Fruit fly (Drosophila melanogaster): ENCODE data around the gene CG43155.
A peak's percentile ranks its signal among the peaks of the same experiment; 100 is the strongest.

CG43155 gene

DNA sequence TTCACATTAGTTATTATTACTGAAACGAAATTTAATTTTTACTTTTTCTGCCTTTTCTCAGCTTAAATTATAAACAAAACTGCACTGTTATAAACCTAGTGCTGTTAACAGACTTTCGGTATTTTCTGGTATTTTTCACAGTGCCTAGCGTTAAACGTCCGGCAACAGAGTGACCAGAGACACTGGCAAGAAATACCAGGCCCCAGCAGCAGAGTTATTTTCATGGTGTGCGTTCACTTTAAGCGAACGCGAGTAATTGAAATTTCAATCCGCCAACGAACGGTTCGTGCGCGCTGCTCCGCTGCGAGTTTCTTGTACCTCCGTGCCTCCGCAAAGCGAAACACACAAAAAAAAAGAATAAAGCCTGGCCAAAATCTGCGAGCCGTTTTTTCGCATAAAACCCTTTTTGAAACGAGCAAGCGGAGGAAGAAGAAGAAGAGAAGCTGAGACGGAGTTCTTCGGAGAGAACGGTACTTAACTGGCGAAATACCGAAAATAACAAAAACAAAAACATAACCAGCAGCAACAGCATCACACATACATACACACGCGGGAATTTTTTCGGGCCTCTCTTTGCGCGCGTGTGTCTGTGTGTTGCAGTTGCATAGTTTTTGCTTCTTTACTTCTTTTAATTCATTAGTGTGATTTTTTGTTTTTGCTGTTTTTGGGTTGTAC is 33.5 kb downstream of the CG43155 start, which contains the start of gene Drak (continued):
- peak; percentile 15 for TF ChIP-seq CG15269 (tag; optimal IDR thresholded peaks at IDR 0.05)

DNA sequence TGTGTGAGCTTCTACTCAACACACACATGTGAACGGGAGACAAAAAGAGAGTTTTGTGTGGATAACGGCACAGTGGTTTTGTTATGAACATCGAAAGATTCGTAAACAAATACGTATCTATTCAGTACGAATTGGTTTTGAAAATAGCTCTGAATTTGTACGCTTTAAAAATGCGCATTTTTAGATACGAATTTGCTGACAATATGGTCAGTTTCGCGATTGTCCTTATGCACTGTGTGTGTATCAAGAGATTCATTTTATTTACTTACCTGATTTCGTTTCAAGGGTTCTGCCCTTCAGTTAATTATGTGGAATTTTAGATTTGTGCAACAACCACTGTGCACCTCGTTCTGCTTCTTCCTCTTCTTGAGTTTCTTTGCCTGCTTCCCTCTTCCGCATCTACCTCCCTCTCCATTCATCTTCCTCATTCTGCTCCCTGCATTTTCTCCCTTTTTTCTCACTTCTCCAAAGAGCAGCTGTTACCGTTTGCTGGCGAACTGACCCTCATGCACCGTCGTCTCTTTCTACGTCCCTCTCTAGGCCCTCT is 35.2 kb downstream of the CG43155 start:
- TF ChIP-seq dimm (GFP tag; IDR thresholded peaks at IDR 0.05) (no peak), dmrt11E (tag; optimal IDR thresholded peaks at IDR 0.05) (peak; percentile 92), pita (GFP tag; optimal IDR thresholded peaks at IDR 0.05) (no peak), CG6683 (GFP tag; optimal IDR thresholded peaks at IDR 0.05) (no peak), CG18262 (tag; optimal IDR thresholded peaks at IDR 0.05) (peak; percentile 90), CG5245 (GFP tag; optimal IDR thresholded peaks at IDR 0.05) (peak; percentile 54), sna (GFP tag; IDR thresholded peaks at IDR 0.05; ENCODE audit: partially characterized antibody) (no peak), CG4282 (GFP tag; optimal IDR thresholded peaks at IDR 0.05) (peak; percentile 89), CkIIα-i1 (GFP tag; IDR thresholded peaks at IDR 0.05) (no peak), Pdp1 (GFP tag; optimal IDR thresholded peaks at IDR 0.05) (peak; percentile 67), CG10267 (tag; optimal IDR thresholded peaks at IDR 0.05) (peak; percentile 76), unpg (GFP tag; optimal IDR thresholded peaks at IDR 0.05) (peak; percentile 69), CG15696 (tag; optimal IDR thresholded peaks at IDR 0.05) (peak; percentile 78), BtbVII (GFP tag; optimal IDR thresholded peaks at IDR 0.05) (no peak), CG1792 (GFP tag; optimal IDR thresholded peaks at IDR 0.05) (peak; percentile 52), fd102C (GFP tag; optimal IDR thresholded peaks at IDR 0.05) (no peak), CG9932 (GFP tag; IDR thresholded peaks at IDR 0.05) (no peak), CG12769 (tag; optimal IDR thresholded peaks at IDR 0.05) (peak; percentile 55), CG9215 (GFP tag; IDR thresholded peaks at IDR 0.05) (peak; percentile 24; the same call in 1 of the 2 replicates), CG11504 (tag; optimal IDR thresholded peaks at IDR 0.05) (peak; percentile 75), caup (GFP tag; optimal IDR thresholded peaks at IDR 0.05; ENCODE audit: severe bottlenecking) (no peak), CG34224 (GFP tag; IDR thresholded peaks at IDR 0.05; ENCODE audit: partially characterized antibody) (no peak), ewg (GFP tag; optimal IDR thresholded peaks at IDR 0.05) (peak; percentile 60), rib (GFP tag; IDR thresholded peaks at IDR 0.05) (no peak), dati (GFP tag; IDR thresholded peaks at IDR 0.05) (no peak), TFAM (GFP tag; optimal IDR thresholded peaks at IDR 0.05) (no peak), CG15073 (GFP tag; optimal IDR thresholded peaks at IDR 0.05) (peak; percentile 8), ato (GFP tag; IDR thresholded peaks at IDR 0.05; ENCODE audit: partially characterized antibody) (no peak), CG31365 (tag; optimal IDR thresholded peaks at IDR 0.05) (no peak), CoRest (tag; optimal IDR thresholded peaks at IDR 0.05) (peak; percentile 82), scrt (GFP tag; optimal IDR thresholded peaks at IDR 0.05) (no peak), CG33213 (GFP tag; optimal IDR thresholded peaks at IDR 0.05) (peak; percentile 18), tio (GFP tag; optimal IDR thresholded peaks at IDR 0.05) (peak; percentile 71), Opbp (GFP tag; IDR thresholded peaks at IDR 0.05; ENCODE audit: partially characterized antibody) (no peak), Ada2b (GFP tag; IDR thresholded peaks at IDR 0.05) (no peak), luna (GFP tag; optimal IDR thresholded peaks at IDR 0.05) (no peak), CG10654 (GFP tag; optimal IDR thresholded peaks at IDR 0.05) (peak; percentile 52), zfh1 (GFP tag; IDR thresholded peaks at IDR 0.05) (peak; percentile 67; the same call in 2 of the 3 replicates), gcm (GFP tag; optimal IDR thresholded peaks at IDR 0.05) (peak; percentile 64), CG33557 (GFP tag; optimal IDR thresholded peaks at IDR 0.05) (peak; percentile 82), CG17186 (GFP tag; optimal IDR thresholded peaks at IDR 0.05) (peak; percentile 47), Hand (GFP tag; optimal IDR thresholded peaks at IDR 0.05) (no peak), seq (GFP tag; IDR thresholded peaks at IDR 0.05) (peak; percentile 28; the same call in 1 of the 2 replicates), CG17802 (tag; optimal IDR thresholded peaks at IDR 0.05) (peak; percentile 32), CG3407 (GFP tag; optimal IDR thresholded peaks at IDR 0.05) (peak; percentile 64)
